Fruit fly (Drosophila melanogaster): ENCODE results near the gene CG3842.

CG3842 gene

DNA sequence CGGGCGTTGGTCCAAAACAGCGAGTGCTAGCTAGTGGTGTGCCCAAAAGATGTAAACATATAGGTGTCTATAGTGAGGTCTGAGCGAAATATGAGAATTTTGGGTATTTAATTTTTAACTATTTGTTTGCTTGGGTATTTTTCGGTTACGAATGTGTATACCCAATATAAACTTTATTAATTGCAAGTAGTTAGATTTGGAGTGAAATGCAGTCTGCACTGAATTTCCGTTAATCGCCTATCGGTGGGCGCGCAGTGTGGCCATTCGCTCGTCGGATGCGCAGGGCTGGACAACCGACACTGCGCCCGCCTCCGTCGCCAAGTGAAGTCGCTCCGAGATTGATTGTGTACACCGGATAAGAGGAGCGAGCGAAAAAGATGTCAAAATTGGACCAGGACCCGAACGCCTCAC is 42.4 kb upstream of the CG3842 start, which contains the start of the genes CG15891 and CG3815 (continued):
- TF ChIP-seq schlank (tag; optimal IDR thresholded peaks at IDR 0.05) (peak; percentile 35), cas (GFP tag; IDR thresholded peaks at IDR 0.05) (no peak), nom (GFP tag; optimal IDR thresholded peaks at IDR 0.05) (peak; percentile 12), gt (GFP tag; IDR thresholded peaks at IDR 0.05) (0 out of 2 replicates have a peak, but pooled peaks have one; percentile 13), Mrtf (GFP tag; IDR thresholded peaks at IDR 0.05) (no peak), Dek (tag; optimal IDR thresholded peaks at IDR 0.05) (peak; percentile 31), CG8478 (optimal IDR thresholded peaks at IDR 0.05) (no peak), wor (GFP tag; IDR thresholded peaks at IDR 0.05) (no peak), stc (GFP tag; IDR thresholded peaks at IDR 0.05) (no peak), ind (GFP tag; optimal IDR thresholded peaks at IDR 0.05) (peak; percentile 57), CG2889 (GFP tag; IDR thresholded peaks at IDR 0.05) (no peak), CG3281 (GFP tag; optimal IDR thresholded peaks at IDR 0.05) (peak; percentile 68), cato (GFP tag; optimal IDR thresholded peaks at IDR 0.05; ENCODE audit: borderline replicate concordance) (no peak), slp2 (GFP tag; optimal IDR thresholded peaks at IDR 0.05) (peak; percentile 16), CG12391 (tag; optimal IDR thresholded peaks at IDR 0.05) (peak; percentile 67), gce (GFP tag; IDR thresholded peaks at IDR 0.05) (no peak), CG9727 (GFP tag; optimal IDR thresholded peaks at IDR 0.05) (peak; percentile 52), CG4707 (GFP tag; optimal IDR thresholded peaks at IDR 0.05) (no peak), yki (optimal IDR thresholded peaks at IDR 0.05) (no peak), p53 (GFP tag; optimal IDR thresholded peaks at IDR 0.05) (peak; percentile 33), Ada2b (GFP tag; IDR thresholded peaks at IDR 0.05) (peak; percentile 25; the same call in 1 of the 2 replicates), CG4328 (GFP tag; optimal IDR thresholded peaks at IDR 0.05) (no peak), dmrt11E (tag; optimal IDR thresholded peaks at IDR 0.05) (peak; percentile 34), fru (optimal IDR thresholded peaks at IDR 0.05) (no peak), CG12219 (GFP tag; optimal IDR thresholded peaks at IDR 0.05) (no peak), CG10147 (GFP tag; optimal IDR thresholded peaks at IDR 0.05) (peak; percentile 42), dm (GFP tag; optimal IDR thresholded peaks at IDR 0.05) (peak; percentile 43), CG8944 (GFP tag; optimal IDR thresholded peaks at IDR 0.05) (peak; percentile 23), nmo (GFP tag; optimal IDR thresholded peaks at IDR 0.05) (peak; percentile 78), dysf (GFP tag; IDR thresholded peaks at IDR 0.05) (peak; percentile 61; the same call in 2 of the 3 replicates), CG4282 (GFP tag; optimal IDR thresholded peaks at IDR 0.05) (no peak), sna (GFP tag; IDR thresholded peaks at IDR 0.05; ENCODE audit: partially characterized antibody) (no peak), D19B (GFP tag; optimal IDR thresholded peaks at IDR 0.05) (no peak), CG34376 (GFP tag; optimal IDR thresholded peaks at IDR 0.05) (peak; percentile 67), ems (GFP tag; optimal IDR thresholded peaks at IDR 0.05) (no peak), CG13123 (GFP tag; optimal IDR thresholded peaks at IDR 0.05) (no peak), CHES-1-like (GFP tag; optimal IDR thresholded peaks at IDR 0.05) (peak; percentile 51), zen2 (GFP tag; IDR thresholded peaks at IDR 0.05; ENCODE audit: partially characterized antibody) (no peak), CG17829 (tag; optimal IDR thresholded peaks at IDR 0.05) (peak; percentile 46), fd64A (GFP tag; optimal IDR thresholded peaks at IDR 0.05) (no peak), mam (GFP tag; optimal IDR thresholded peaks at IDR 0.05) (peak; percentile 60), Dfd (GFP tag; optimal IDR thresholded peaks at IDR 0.05) (no peak), Blimp-1 (GFP tag; optimal IDR thresholded peaks at IDR 0.05) (no peak), Med (GFP tag) (peak; percentile 90), mld (GFP tag; IDR thresholded peaks at IDR 0.05; ENCODE audit: partially characterized antibody) (no peak), CG13296 (GFP tag; optimal IDR thresholded peaks at IDR 0.05) (no peak), CG5953 (GFP tag; IDR thresholded peaks at IDR 0.05) (no peak), CG18011 (GFP tag; optimal IDR thresholded peaks at IDR 0.05) (no peak), tio (GFP tag; optimal IDR thresholded peaks at IDR 0.05) (no peak), CG5180 (GFP tag; optimal IDR thresholded peaks at IDR 0.05) (no peak), pum (GFP tag; optimal IDR thresholded peaks at IDR 0.05) (peak; percentile 57), CG4404 (GFP tag; IDR thresholded peaks at IDR 0.05) (peak; percentile 54; the same call in 1 of the 2 replicates)

Measured in whole organism, embryonic.